1 fruit fly cellular context compared by ENCODE assay signal in genomic region chr2L:3629466-3629865, dm6.
TF ChIP-seq lines count a peak whose summit lies in the region.

No protein-coding gene starts in this region.

TF ChIP-seq in whole organism, embryonic, 481 proteins besides CTCF, POLR2A, EP300 and RAD21 (continued from another document and continues in another):
- no peak for TF ChIP-seq CG30431 (GFP tag; optimal IDR thresholded peaks at IDR 0.05; lab: Kevin White, UChicago)
- TF ChIP-seq D19A (tag; optimal IDR thresholded peaks at IDR 0.05; lab: Kevin White, UChicago), result no peak
- TF ChIP-seq CG4404 (GFP tag; IDR thresholded peaks at IDR 0.05; lab: Robert Waterston, UW), result 0 out of 2 replicates have a peak, but pooled peaks have one; percentile 19
- TF ChIP-seq Camta (GFP tag; optimal IDR thresholded peaks at IDR 0.05; lab: Kevin White, UChicago), result no peak
- TF ChIP-seq fd64A (GFP tag; optimal IDR thresholded peaks at IDR 0.05; lab: Kevin White, UChicago), result no peak
- peak; percentile 20; the same call in 1 of the 4 replicates for TF ChIP-seq Gug (GFP tag; IDR thresholded peaks at IDR 0.05; lab: Robert Waterston, UW)
- no peak for TF ChIP-seq ci (GFP tag; IDR thresholded peaks at IDR 0.05; lab: Robert Waterston, UW)
- no peak for TF ChIP-seq Aef1 (GFP tag; IDR thresholded peaks at IDR 0.05; lab: Robert Waterston, UW)
- no peak for TF ChIP-seq CG13894 (tag; optimal IDR thresholded peaks at IDR 0.05; lab: Kevin White, UChicago)
- peak; percentile 85 for TF ChIP-seq CG32532 (GFP tag; IDR thresholded peaks at IDR 0.05; lab: Robert Waterston, UW)
- TF ChIP-seq CG6791 (GFP tag; IDR thresholded peaks at IDR 0.05; lab: Robert Waterston, UW; ENCODE audit: partially characterized antibody), result no peak
- TF ChIP-seq dm (GFP tag; optimal IDR thresholded peaks at IDR 0.05; lab: Kevin White, UChicago), result no peak
- TF ChIP-seq kni (GFP tag; optimal IDR thresholded peaks at IDR 0.05; lab: Kevin White, UChicago), result no peak
- TF ChIP-seq ase (GFP tag; IDR thresholded peaks at IDR 0.05; lab: Robert Waterston, UW), result no peak
- no peak; the same call in 1 of the 2 replicates for TF ChIP-seq Ada2b (GFP tag; IDR thresholded peaks at IDR 0.05; lab: Robert Waterston, UW)
- TF ChIP-seq CG31224 (GFP tag; IDR thresholded peaks at IDR 0.05; lab: Robert Waterston, UW), result peak; percentile 49
- TF ChIP-seq CG4730 (GFP tag; IDR thresholded peaks at IDR 0.05; lab: Robert Waterston, UW), result 0 out of 2 replicates have a peak, but pooled peaks have one; percentile 44
- TF ChIP-seq Hey (tag; optimal IDR thresholded peaks at IDR 0.05; lab: Kevin White, UChicago), result no peak
- TF ChIP-seq Lhr (GFP tag; optimal IDR thresholded peaks at IDR 0.05; lab: Kevin White, UChicago), result no peak
- TF ChIP-seq CG6683 (GFP tag; optimal IDR thresholded peaks at IDR 0.05; lab: Kevin White, UChicago), result no peak
- no peak for TF ChIP-seq crol (GFP tag; IDR thresholded peaks at IDR 0.05; lab: Robert Waterston, UW)
- no peak for TF ChIP-seq Nf-YB (GFP tag; optimal IDR thresholded peaks at IDR 0.05; lab: Kevin White, UChicago)
- no peak for TF ChIP-seq ems (GFP tag; optimal IDR thresholded peaks at IDR 0.05; lab: Kevin White, UChicago)
- no peak for TF ChIP-seq ab (GFP tag; optimal IDR thresholded peaks at IDR 0.05; lab: Kevin White, UChicago)
- no peak for TF ChIP-seq ssp (GFP tag; IDR thresholded peaks at IDR 0.05; lab: Robert Waterston, UW)
- TF ChIP-seq CG11504 (tag; optimal IDR thresholded peaks at IDR 0.05; lab: Kevin White, UChicago), result no peak
- no peak for TF ChIP-seq Jarid2 (GFP tag; optimal IDR thresholded peaks at IDR 0.05; lab: Kevin White, UChicago)
- no peak for TF ChIP-seq repo (GFP tag; optimal IDR thresholded peaks at IDR 0.05; lab: Kevin White, UChicago)
- no peak for TF ChIP-seq nau (GFP tag; optimal IDR thresholded peaks at IDR 0.05; lab: Kevin White, UChicago)
- no peak for TF ChIP-seq CG4360 (GFP tag; IDR thresholded peaks at IDR 0.05; lab: Robert Waterston, UW)
- no peak for TF ChIP-seq CG5245 (GFP tag; optimal IDR thresholded peaks at IDR 0.05; lab: Kevin White, UChicago)
- no peak for TF ChIP-seq CG17568 (GFP tag; optimal IDR thresholded peaks at IDR 0.05; lab: Kevin White, UChicago)
- no peak for TF ChIP-seq dati (GFP tag; IDR thresholded peaks at IDR 0.05; lab: Robert Waterston, UW)
- no peak for TF ChIP-seq Nf-YC (tag; optimal IDR thresholded peaks at IDR 0.05; lab: Kevin White, UChicago)
- no peak for TF ChIP-seq Poxn (GFP tag; IDR thresholded peaks at IDR 0.05; lab: Robert Waterston, UW)
- no peak for TF ChIP-seq CG4617 (GFP tag; optimal IDR thresholded peaks at IDR 0.05; lab: Kevin White, UChicago; ENCODE audit: borderline replicate concordance)
- TF ChIP-seq CG3163 (GFP tag; optimal IDR thresholded peaks at IDR 0.05; lab: Kevin White, UChicago), result no peak
- TF ChIP-seq gsb-n (tag; optimal IDR thresholded peaks at IDR 0.05; lab: Kevin White, UChicago), result no peak
- 0 out of 2 replicates have a peak, but pooled peaks have one; percentile 6 for TF ChIP-seq stc (GFP tag; IDR thresholded peaks at IDR 0.05; lab: Robert Waterston, UW)
- TF ChIP-seq D (optimal IDR thresholded peaks at IDR 0.05; lab: Kevin White, UChicago), result no peak
- TF ChIP-seq D (GFP tag; optimal IDR thresholded peaks at IDR 0.05; lab: Kevin White, UChicago), result no peak
- TF ChIP-seq psq (GFP tag; optimal IDR thresholded peaks at IDR 0.05; lab: Kevin White, UChicago), result no peak
- TF ChIP-seq trem (tag; optimal IDR thresholded peaks at IDR 0.05; lab: Kevin White, UChicago), result no peak
- TF ChIP-seq CG10959 (GFP tag; IDR thresholded peaks at IDR 0.05; lab: Robert Waterston, UW), result no peak
- no peak for TF ChIP-seq dimm (GFP tag; IDR thresholded peaks at IDR 0.05; lab: Robert Waterston, UW)
- TF ChIP-seq CG14860 (GFP tag; IDR thresholded peaks at IDR 0.05; lab: Robert Waterston, UW; ENCODE audit: partially characterized antibody), result no peak
- TF ChIP-seq Rx (GFP tag; IDR thresholded peaks at IDR 0.05; lab: Robert Waterston, UW), result 0 out of 2 replicates have a peak, but pooled peaks have one; percentile 2
- TF ChIP-seq TFAM (GFP tag; optimal IDR thresholded peaks at IDR 0.05; lab: Kevin White, UChicago), result no peak
- TF ChIP-seq CG18619 (GFP tag; optimal IDR thresholded peaks at IDR 0.05; lab: Kevin White, UChicago), result no peak
- no peak for TF ChIP-seq CG12942 (GFP tag; optimal IDR thresholded peaks at IDR 0.05; lab: Kevin White, UChicago)
- no peak for TF ChIP-seq Lim3 (GFP tag; IDR thresholded peaks at IDR 0.05; lab: Robert Waterston, UW)
- peak; percentile 39 for TF ChIP-seq CG15269 (tag; optimal IDR thresholded peaks at IDR 0.05; lab: Kevin White, UChicago)
- no peak for TF ChIP-seq vfl (GFP tag; optimal IDR thresholded peaks at IDR 0.05; lab: Kevin White, UChicago)
- TF ChIP-seq amos (GFP tag; IDR thresholded peaks at IDR 0.05; lab: Robert Waterston, UW; ENCODE audit: partially characterized antibody), result no peak
- no peak for TF ChIP-seq CG7987 (GFP tag; optimal IDR thresholded peaks at IDR 0.05; lab: Kevin White, UChicago)
- no peak for TF ChIP-seq eyg (GFP tag; optimal IDR thresholded peaks at IDR 0.05; lab: Kevin White, UChicago)
- TF ChIP-seq run (tag; optimal IDR thresholded peaks at IDR 0.05; lab: Kevin White, UChicago), result no peak
- peak; percentile 61 for TF ChIP-seq CG6689 (GFP tag; IDR thresholded peaks at IDR 0.05; lab: Robert Waterston, UW)
- 0 out of 3 replicates have a peak, but pooled peaks have one; percentile 19 for TF ChIP-seq CG6175 (GFP tag; IDR thresholded peaks at IDR 0.05; lab: Robert Waterston, UW)
- TF ChIP-seq CG15073 (GFP tag; optimal IDR thresholded peaks at IDR 0.05; lab: Kevin White, UChicago), result no peak
- TF ChIP-seq dan (GFP tag; IDR thresholded peaks at IDR 0.05; lab: Robert Waterston, UW), result no peak
- no peak for TF ChIP-seq sc (optimal IDR thresholded peaks at IDR 0.05; lab: Kevin White, UChicago)
- TF ChIP-seq sc (GFP tag; optimal IDR thresholded peaks at IDR 0.05; lab: Kevin White, UChicago), result no peak
- no peak for TF ChIP-seq CG18764 (GFP tag; optimal IDR thresholded peaks at IDR 0.05; lab: Kevin White, UChicago)
- no peak for TF ChIP-seq inv (GFP tag; IDR thresholded peaks at IDR 0.05; lab: Robert Waterston, UW; ENCODE audit: partially characterized antibody)
- TF ChIP-seq Elba2 (GFP tag; optimal IDR thresholded peaks at IDR 0.05; lab: Kevin White, UChicago), result no peak
- TF ChIP-seq tap (tag; optimal IDR thresholded peaks at IDR 0.05; lab: Kevin White, UChicago), result no peak
- no peak for TF ChIP-seq trh (GFP tag; optimal IDR thresholded peaks at IDR 0.05; lab: Kevin White, UChicago)
- peak; percentile 66 for TF ChIP-seq CG9215 (GFP tag; IDR thresholded peaks at IDR 0.05; lab: Robert Waterston, UW)
- peak; percentile 11; the same call in 1 of the 2 replicates for TF ChIP-seq CG11085 (GFP tag; IDR thresholded peaks at IDR 0.05; lab: Robert Waterston, UW)
- TF ChIP-seq Ptx1 (GFP tag; IDR thresholded peaks at IDR 0.05; lab: Robert Waterston, UW), result peak; percentile 44; the same call in 1 of the 2 replicates
- TF ChIP-seq p53 (GFP tag; optimal IDR thresholded peaks at IDR 0.05; lab: Kevin White, UChicago), result no peak
- no peak for TF ChIP-seq cas (GFP tag; IDR thresholded peaks at IDR 0.05; lab: Robert Waterston, UW)
- TF ChIP-seq maf-S (GFP tag; optimal IDR thresholded peaks at IDR 0.05; lab: Kevin White, UChicago), result no peak
- TF ChIP-seq ATbp (GFP tag; optimal IDR thresholded peaks at IDR 0.05; lab: Kevin White, UChicago), result no peak
- no peak for TF ChIP-seq Dref (GFP tag; IDR thresholded peaks at IDR 0.05; lab: Robert Waterston, UW)
- no peak for TF ChIP-seq CG15696 (tag; optimal IDR thresholded peaks at IDR 0.05; lab: Kevin White, UChicago)
- no peak for TF ChIP-seq br (optimal IDR thresholded peaks at IDR 0.05; lab: Kevin White, UChicago)
- no peak for TF ChIP-seq CG34224 (GFP tag; IDR thresholded peaks at IDR 0.05; lab: Robert Waterston, UW; ENCODE audit: partially characterized antibody)
- TF ChIP-seq zen (tag; optimal IDR thresholded peaks at IDR 0.05; lab: Kevin White, UChicago), result no peak
- no peak for TF ChIP-seq mirr (GFP tag; optimal IDR thresholded peaks at IDR 0.05; lab: Kevin White, UChicago)
- TF ChIP-seq fd3F (GFP tag; optimal IDR thresholded peaks at IDR 0.05; lab: Kevin White, UChicago), result peak; percentile 16
- TF ChIP-seq fru (optimal IDR thresholded peaks at IDR 0.05; lab: Kevin White, UChicago), result no peak
- TF ChIP-seq CG4707 (GFP tag; optimal IDR thresholded peaks at IDR 0.05; lab: Kevin White, UChicago), result no peak
- TF ChIP-seq CG6854 (GFP tag; optimal IDR thresholded peaks at IDR 0.05; lab: Kevin White, UChicago), result no peak
- TF ChIP-seq Myb (GFP tag; optimal IDR thresholded peaks at IDR 0.05; lab: Kevin White, UChicago), result no peak
- TF ChIP-seq CrebB (tag; optimal IDR thresholded peaks at IDR 0.05; lab: Kevin White, UChicago), result no peak
- no peak; the same call in 1 of the 2 replicates for TF ChIP-seq Ravus (GFP tag; IDR thresholded peaks at IDR 0.05; lab: Robert Waterston, UW)
- no peak for TF ChIP-seq CG8290 (GFP tag; optimal IDR thresholded peaks at IDR 0.05; lab: Kevin White, UChicago)
- TF ChIP-seq CG8290 (tag; optimal IDR thresholded peaks at IDR 0.05; lab: Kevin White, UChicago), result peak in 1 of 2 experiments; percentile 13
- TF ChIP-seq ato (GFP tag; IDR thresholded peaks at IDR 0.05; lab: Robert Waterston, UW; ENCODE audit: partially characterized antibody), result no peak
- no peak for TF ChIP-seq so (GFP tag; IDR thresholded peaks at IDR 0.05; lab: Robert Waterston, UW)
- no peak for TF ChIP-seq lola (GFP tag; optimal IDR thresholded peaks at IDR 0.05; lab: Kevin White, UChicago)
- no peak for TF ChIP-seq bab2 (GFP tag; optimal IDR thresholded peaks at IDR 0.05; lab: Kevin White, UChicago)
- no peak for TF ChIP-seq CG17359 (tag; optimal IDR thresholded peaks at IDR 0.05; lab: Kevin White, UChicago)
- no peak for TF ChIP-seq Ets65A (GFP tag; lab: Kevin White, UChicago)
- TF ChIP-seq CG13775 (GFP tag; optimal IDR thresholded peaks at IDR 0.05; lab: Kevin White, UChicago), result peak; percentile 11
- TF ChIP-seq Usf (GFP tag; optimal IDR thresholded peaks at IDR 0.05; lab: Kevin White, UChicago), result no peak
- no peak for TF ChIP-seq crc (GFP tag; optimal IDR thresholded peaks at IDR 0.05; lab: Kevin White, UChicago)
- TF ChIP-seq HmgZ (tag; optimal IDR thresholded peaks at IDR 0.05; lab: Kevin White, UChicago), result no peak
- no peak for TF ChIP-seq Lpt (GFP tag; optimal IDR thresholded peaks at IDR 0.05; lab: Kevin White, UChicago)
- TF ChIP-seq tup (GFP tag; optimal IDR thresholded peaks at IDR 0.05; lab: Kevin White, UChicago), result no peak
- TF ChIP-seq CG2712 (tag; optimal IDR thresholded peaks at IDR 0.05; lab: Kevin White, UChicago), result peak; percentile 2
- no peak for TF ChIP-seq Dek (tag; optimal IDR thresholded peaks at IDR 0.05; lab: Kevin White, UChicago)
- peak; percentile 45; the same call in 1 of the 3 replicates for TF ChIP-seq zfh1 (GFP tag; IDR thresholded peaks at IDR 0.05; lab: Robert Waterston, UW)
- no peak for TF ChIP-seq Hr78 (GFP tag; optimal IDR thresholded peaks at IDR 0.05; lab: Kevin White, UChicago)
- no peak for TF ChIP-seq CG8765 (GFP tag; IDR thresholded peaks at IDR 0.05; lab: Robert Waterston, UW)
- TF ChIP-seq CG8388 (GFP tag; optimal IDR thresholded peaks at IDR 0.05; lab: Kevin White, UChicago), result no peak
- no peak for TF ChIP-seq Doc3 (GFP tag; IDR thresholded peaks at IDR 0.05; lab: Robert Waterston, UW; ENCODE audit: partially characterized antibody)
- TF ChIP-seq CG18011 (GFP tag; optimal IDR thresholded peaks at IDR 0.05; lab: Kevin White, UChicago), result no peak
- TF ChIP-seq pb (GFP tag; optimal IDR thresholded peaks at IDR 0.05; lab: Kevin White, UChicago), result no peak
- TF ChIP-seq CG14710 (tag; optimal IDR thresholded peaks at IDR 0.05; lab: Kevin White, UChicago), result no peak
- no peak for TF ChIP-seq Hr39 (optimal IDR thresholded peaks at IDR 0.05; lab: Kevin White, UChicago)
- TF ChIP-seq fu2 (GFP tag; optimal IDR thresholded peaks at IDR 0.05; lab: Kevin White, UChicago), result no peak
- no peak for TF ChIP-seq nerfin-1 (tag; optimal IDR thresholded peaks at IDR 0.05; lab: Kevin White, UChicago)
- no peak for TF ChIP-seq cato (GFP tag; optimal IDR thresholded peaks at IDR 0.05; lab: Kevin White, UChicago; ENCODE audit: borderline replicate concordance)
- no peak for TF ChIP-seq CG4854 (GFP tag; optimal IDR thresholded peaks at IDR 0.05; lab: Kevin White, UChicago)
- no peak for TF ChIP-seq Tbp (GFP tag; optimal IDR thresholded peaks at IDR 0.05; lab: Kevin White, UChicago)
- no peak for TF ChIP-seq HLHmδ (GFP tag; optimal IDR thresholded peaks at IDR 0.05; lab: Kevin White, UChicago)
- no peak for TF ChIP-seq gt (GFP tag; IDR thresholded peaks at IDR 0.05; lab: Robert Waterston, UW)
- TF ChIP-seq abd-A (tag; optimal IDR thresholded peaks at IDR 0.05; lab: Kevin White, UChicago), result no peak
- no peak for TF ChIP-seq E2f2 (GFP tag; IDR thresholded peaks at IDR 0.05; lab: Robert Waterston, UW)
- no peak for TF ChIP-seq Neu2 (GFP tag; optimal IDR thresholded peaks at IDR 0.05; lab: Kevin White, UChicago; ENCODE audit: borderline replicate concordance)
- no peak for TF ChIP-seq CG32767 (GFP tag; IDR thresholded peaks at IDR 0.05; lab: Robert Waterston, UW)
- TF ChIP-seq CG1792 (GFP tag; optimal IDR thresholded peaks at IDR 0.05; lab: Kevin White, UChicago), result no peak
- TF ChIP-seq gcm2 (GFP tag; optimal IDR thresholded peaks at IDR 0.05; lab: Kevin White, UChicago), result no peak
- no peak for TF ChIP-seq CG17912 (GFP tag; optimal IDR thresholded peaks at IDR 0.05; lab: Kevin White, UChicago)
- no peak for TF ChIP-seq pnt (GFP tag; optimal IDR thresholded peaks at IDR 0.05; lab: Kevin White, UChicago)
- no peak for TF ChIP-seq chn (GFP tag; optimal IDR thresholded peaks at IDR 0.05; lab: Kevin White, UChicago)
- peak; percentile 29; the same call in 1 of the 2 replicates for TF ChIP-seq MBD-R2 (GFP tag; IDR thresholded peaks at IDR 0.05; lab: Robert Waterston, UW)
- peak; percentile 25 for TF ChIP-seq kay (GFP tag; optimal IDR thresholded peaks at IDR 0.05; lab: Kevin White, UChicago)
- no peak for TF ChIP-seq CG5180 (GFP tag; optimal IDR thresholded peaks at IDR 0.05; lab: Kevin White, UChicago)
- TF ChIP-seq CG17385 (GFP tag; optimal IDR thresholded peaks at IDR 0.05; lab: Kevin White, UChicago), result no peak
- TF ChIP-seq jigr1 (GFP tag; IDR thresholded peaks at IDR 0.05; lab: Robert Waterston, UW), result no peak
- TF ChIP-seq hbn (GFP tag; IDR thresholded peaks at IDR 0.05; lab: Robert Waterston, UW; ENCODE audit: partially characterized antibody), result no peak
- TF ChIP-seq Deaf1 (tag; optimal IDR thresholded peaks at IDR 0.05; lab: Kevin White, UChicago), result no peak
- TF ChIP-seq CG31388 (GFP tag; optimal IDR thresholded peaks at IDR 0.05; lab: Kevin White, UChicago), result no peak
